Worm (Caenorhabditis elegans): Measurements from ENCODE around the gene T03E6.9.

T03E6.9 gene

DNA sequence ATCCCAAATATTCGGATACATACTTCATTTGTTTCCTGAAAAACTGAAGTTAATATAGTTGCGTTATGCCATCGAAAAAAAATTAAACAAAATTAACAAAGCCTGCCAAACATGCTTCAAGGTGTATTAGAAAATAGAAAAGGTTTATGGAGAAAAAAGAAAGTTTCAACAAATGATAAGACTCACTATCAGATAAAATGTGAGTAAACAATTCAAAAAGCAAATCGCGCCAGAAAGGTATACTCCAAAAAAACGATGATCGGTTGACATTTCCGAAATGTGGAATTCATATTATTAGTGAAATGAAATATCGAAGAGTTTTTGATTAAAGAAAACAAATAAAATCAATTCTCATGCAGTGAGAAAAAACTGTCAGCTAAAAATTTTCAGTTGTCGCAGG is 20.4 kb upstream of the T03E6.9 start, which contains the start of gene Y70C5A.3:
Gene Y70C5A.3 (minus strand): TSS at position 50 of the 400 bp plus-strand sequence.
- TF ChIP-seq scrt-1 (GFP tag; IDR thresholded peaks at IDR 0.05) (no peak), ets-7 (tag; optimal IDR thresholded peaks at IDR 0.05) (no peak), F13C5.2 (tag; optimal IDR thresholded peaks at IDR 0.05) (no peak), hmbx-1 (tag; optimal IDR thresholded peaks at IDR 0.05) (no peak), ceh-36 (tag; optimal IDR thresholded peaks at IDR 0.05) (no peak), tra-4 (tag; optimal IDR thresholded peaks at IDR 0.05) (no peak), ama-1 (optimal IDR thresholded peaks at IDR 0.05) (no peak), sea-1 (GFP tag; conservative IDR thresholded peaks at IDR 0.05) (no peak), hmg-4 (GFP tag; optimal IDR thresholded peaks at IDR 0.05) (no peak), tbx-37 (GFP tag; conservative IDR thresholded peaks at IDR 0.05) (no peak), tbx-11 (GFP tag; IDR thresholded peaks at IDR 0.05) (no peak), flt-1 (GFP tag; IDR thresholded peaks at IDR 0.05) (no peak), pes-1 (GFP tag; IDR thresholded peaks at IDR 0.05) (no peak), B0310.2 (tag; optimal IDR thresholded peaks at IDR 0.05) (no peak), hnd-1 (tag; optimal IDR thresholded peaks at IDR 0.05) (no peak), aly-1 (tag; optimal IDR thresholded peaks at IDR 0.05) (no peak), ceh-13 (GFP tag; optimal IDR thresholded peaks at IDR 0.05) (no peak)

DNA sequence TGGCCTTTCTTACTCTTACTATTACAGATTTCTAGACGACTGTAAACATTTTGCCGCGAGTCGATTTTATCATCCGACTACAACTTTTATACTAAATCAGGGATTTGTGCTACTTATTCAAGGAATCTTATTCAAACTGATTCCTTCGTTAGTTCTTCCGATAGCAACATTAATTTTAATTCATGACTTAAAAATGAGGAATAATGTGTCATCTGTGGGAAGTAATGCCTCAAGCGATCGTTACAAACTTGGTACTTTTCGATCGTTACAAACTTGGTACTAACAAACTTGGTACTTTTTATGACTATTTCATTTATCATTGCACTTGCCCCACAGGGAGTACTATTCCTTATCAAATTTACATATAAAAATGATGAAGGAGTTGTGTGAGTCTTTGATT is 16.9 kb upstream of the T03E6.9 start, which contains the start of gene Y70C5A.4:
Gene Y70C5A.4 (plus strand): TSS at position 301 of the 400 bp plus-strand sequence.
- TF ChIP-seq scrt-1 (GFP tag; IDR thresholded peaks at IDR 0.05) = no peak
- no peak for TF ChIP-seq hmbx-1 (tag; optimal IDR thresholded peaks at IDR 0.05)
- no peak for TF ChIP-seq flt-1 (GFP tag; IDR thresholded peaks at IDR 0.05)
- no peak for TF ChIP-seq ets-7 (tag; optimal IDR thresholded peaks at IDR 0.05)
- no peak for TF ChIP-seq aly-1 (tag; optimal IDR thresholded peaks at IDR 0.05)
- TF ChIP-seq ceh-36 (tag; optimal IDR thresholded peaks at IDR 0.05) = no peak
- no peak for TF ChIP-seq ama-1 (optimal IDR thresholded peaks at IDR 0.05)
- TF ChIP-seq hnd-1 (tag; optimal IDR thresholded peaks at IDR 0.05) = no peak
- no peak for TF ChIP-seq B0310.2 (tag; optimal IDR thresholded peaks at IDR 0.05)
- TF ChIP-seq pes-1 (GFP tag; IDR thresholded peaks at IDR 0.05) = no peak
- no peak for TF ChIP-seq ceh-13 (GFP tag; optimal IDR thresholded peaks at IDR 0.05)
- TF ChIP-seq tbx-37 (GFP tag; conservative IDR thresholded peaks at IDR 0.05) = no peak
- no peak for TF ChIP-seq tra-4 (tag; optimal IDR thresholded peaks at IDR 0.05)
- no peak for TF ChIP-seq tbx-11 (GFP tag; IDR thresholded peaks at IDR 0.05)
- no peak for TF ChIP-seq sea-1 (GFP tag; conservative IDR thresholded peaks at IDR 0.05)
- TF ChIP-seq F13C5.2 (tag; optimal IDR thresholded peaks at IDR 0.05) = no peak
- TF ChIP-seq hmg-4 (GFP tag; optimal IDR thresholded peaks at IDR 0.05) = no peak

- TF ChIP-seq F13C5.2 (tag; optimal IDR thresholded peaks at IDR 0.05) = no peak
These were observed 10.4 kb upstream of the T03E6.9 start, which contains the start of gene srw-54 for ce11 chrV:16610791-16611385. srw-54 (plus strand) TSS chrV:16611335.

DNA sequence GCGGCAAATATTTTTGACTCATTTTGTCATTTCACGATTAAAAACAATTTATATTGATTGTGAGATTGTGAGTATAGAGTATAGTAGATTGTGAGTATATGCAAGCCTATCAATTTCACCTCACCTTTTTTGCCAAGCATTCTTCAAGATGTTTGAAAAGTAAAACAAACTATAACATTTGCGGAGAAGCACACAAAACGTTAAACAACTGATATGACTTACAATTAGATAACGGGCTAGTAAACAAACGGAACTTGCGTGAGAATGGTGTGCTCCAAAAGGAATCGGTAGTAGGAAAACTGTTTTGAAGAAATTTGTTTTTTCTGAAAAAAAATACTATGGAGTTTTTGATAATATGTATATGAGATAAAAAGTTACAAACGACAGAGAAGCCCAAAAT is 9.6 kb upstream of the T03E6.9 start:
- TF ChIP-seq hmg-4 (GFP tag; optimal IDR thresholded peaks at IDR 0.05) (no peak), sea-1 (GFP tag; conservative IDR thresholded peaks at IDR 0.05) (no peak), tbx-37 (GFP tag; conservative IDR thresholded peaks at IDR 0.05) (no peak), ceh-36 (tag; optimal IDR thresholded peaks at IDR 0.05) (no peak), flt-1 (GFP tag; IDR thresholded peaks at IDR 0.05) (no peak), F13C5.2 (tag; optimal IDR thresholded peaks at IDR 0.05) (no peak), hmbx-1 (tag; optimal IDR thresholded peaks at IDR 0.05) (no peak), ama-1 (optimal IDR thresholded peaks at IDR 0.05) (no peak), scrt-1 (GFP tag; IDR thresholded peaks at IDR 0.05) (no peak), hnd-1 (tag; optimal IDR thresholded peaks at IDR 0.05) (no peak), tra-4 (tag; optimal IDR thresholded peaks at IDR 0.05) (no peak), aly-1 (tag; optimal IDR thresholded peaks at IDR 0.05) (no peak)

ce11 chrV:16608478-16608877 is 8.0 kb upstream of the T03E6.9 start:
- TF ChIP-seq B0310.2 (tag; optimal IDR thresholded peaks at IDR 0.05) = no peak
- TF ChIP-seq ceh-13 (GFP tag; optimal IDR thresholded peaks at IDR 0.05) = no peak
- no peak for TF ChIP-seq aly-1 (tag; optimal IDR thresholded peaks at IDR 0.05)
- TF ChIP-seq hmbx-1 (tag; optimal IDR thresholded peaks at IDR 0.05) = no peak
- TF ChIP-seq tbx-11 (GFP tag; IDR thresholded peaks at IDR 0.05) = no peak
- TF ChIP-seq scrt-1 (GFP tag; IDR thresholded peaks at IDR 0.05) = no peak
- no peak for TF ChIP-seq sea-1 (GFP tag; conservative IDR thresholded peaks at IDR 0.05)
- TF ChIP-seq ama-1 (optimal IDR thresholded peaks at IDR 0.05) = no peak
- no peak for TF ChIP-seq ceh-36 (tag; optimal IDR thresholded peaks at IDR 0.05)
- no peak for TF ChIP-seq hnd-1 (tag; optimal IDR thresholded peaks at IDR 0.05)
- TF ChIP-seq pes-1 (GFP tag; IDR thresholded peaks at IDR 0.05) = no peak
- TF ChIP-seq tbx-37 (GFP tag; conservative IDR thresholded peaks at IDR 0.05) = no peak
- TF ChIP-seq tra-4 (tag; optimal IDR thresholded peaks at IDR 0.05) = no peak
- no peak for TF ChIP-seq flt-1 (GFP tag; IDR thresholded peaks at IDR 0.05)
- TF ChIP-seq hmg-4 (GFP tag; optimal IDR thresholded peaks at IDR 0.05) = no peak
- TF ChIP-seq F13C5.2 (tag; optimal IDR thresholded peaks at IDR 0.05) = no peak
- TF ChIP-seq ets-7 (tag; optimal IDR thresholded peaks at IDR 0.05) = no peak

ce11 chrV:16606313-16606712 is 5.8 kb upstream of the T03E6.9 start, which contains the start of gene Y32B12C.1:
Y32B12C.1 (plus strand) TSS chrV:16606613.
- TF ChIP-seq tra-4 (tag; optimal IDR thresholded peaks at IDR 0.05) = no peak
- no peak for TF ChIP-seq sea-1 (GFP tag; conservative IDR thresholded peaks at IDR 0.05)
- TF ChIP-seq pes-1 (GFP tag; IDR thresholded peaks at IDR 0.05) = no peak
- no peak for TF ChIP-seq ama-1 (optimal IDR thresholded peaks at IDR 0.05)
- no peak for TF ChIP-seq ets-7 (tag; optimal IDR thresholded peaks at IDR 0.05)
- no peak for TF ChIP-seq scrt-1 (GFP tag; IDR thresholded peaks at IDR 0.05)
- TF ChIP-seq ceh-36 (tag; optimal IDR thresholded peaks at IDR 0.05) = no peak
- no peak for TF ChIP-seq hmg-4 (GFP tag; optimal IDR thresholded peaks at IDR 0.05)
- TF ChIP-seq tbx-37 (GFP tag; conservative IDR thresholded peaks at IDR 0.05) = no peak
- no peak for TF ChIP-seq ceh-13 (GFP tag; optimal IDR thresholded peaks at IDR 0.05)
- no peak for TF ChIP-seq F13C5.2 (tag; optimal IDR thresholded peaks at IDR 0.05)
- no peak for TF ChIP-seq flt-1 (GFP tag; IDR thresholded peaks at IDR 0.05)

DNA sequence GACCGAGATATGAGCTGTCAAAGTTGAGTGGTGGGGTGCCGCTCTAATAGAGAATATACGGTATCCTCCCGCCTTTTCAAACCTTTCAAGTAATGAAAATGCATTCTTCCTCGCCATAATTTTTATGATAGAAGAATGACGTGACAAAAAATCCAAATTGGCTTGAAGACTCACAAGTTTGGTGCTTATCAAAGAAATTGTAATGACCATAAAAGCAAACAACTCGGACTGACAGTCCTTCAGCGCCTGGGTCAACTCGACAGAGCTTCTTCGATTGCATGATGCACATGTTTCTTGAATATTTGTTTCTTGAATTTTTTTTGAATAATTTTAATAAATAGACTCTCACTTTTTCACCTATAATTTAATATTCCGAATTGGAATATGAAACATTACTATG is 4.9 kb upstream of the T03E6.9 start:
- TF ChIP-seq sea-1 (GFP tag; conservative IDR thresholded peaks at IDR 0.05) (no peak), B0310.2 (tag; optimal IDR thresholded peaks at IDR 0.05) (no peak), ets-7 (tag; optimal IDR thresholded peaks at IDR 0.05) (no peak), hmg-4 (GFP tag; optimal IDR thresholded peaks at IDR 0.05) (no peak), flt-1 (GFP tag; IDR thresholded peaks at IDR 0.05) (no peak), tra-4 (tag; optimal IDR thresholded peaks at IDR 0.05) (no peak), ceh-13 (GFP tag; optimal IDR thresholded peaks at IDR 0.05) (no peak)
